Fruit fly (Drosophila melanogaster): ENCODE measurements around the gene Gba1b.

The Gba1b gene

dm6 chr3R:23729632-23730471 is 25.2 kb downstream of the Gba1b start:
- TF ChIP-seq Bgb (GFP tag; IDR thresholded peaks at IDR 0.05; ENCODE audit: partially characterized antibody) = peak; percentile 79
- TF ChIP-seq schlank (tag; optimal IDR thresholded peaks at IDR 0.05) = no peak
- TF ChIP-seq HLH4C (GFP tag; IDR thresholded peaks at IDR 0.05; ENCODE audit: partially characterized antibody) = peak; percentile 64
- no peak for TF ChIP-seq luna (GFP tag; optimal IDR thresholded peaks at IDR 0.05)
- TF ChIP-seq CG2202 (tag; optimal IDR thresholded peaks at IDR 0.05) = peak; percentile 21
- peak; percentile 58 for TF ChIP-seq CG8290 (GFP tag; optimal IDR thresholded peaks at IDR 0.05)
- peak in 1 of 2 experiments; percentile 58 for TF ChIP-seq CG8290 (tag; optimal IDR thresholded peaks at IDR 0.05)
- peak; percentile 40; the same call in 1 of the 3 replicates for TF ChIP-seq gce (GFP tag; IDR thresholded peaks at IDR 0.05)
- TF ChIP-seq CG42726 (GFP tag; IDR thresholded peaks at IDR 0.05; ENCODE audit: partially characterized antibody) = peak; percentile 84
- TF ChIP-seq Hmr (GFP tag; optimal IDR thresholded peaks at IDR 0.05) = peak; percentile 32
- no peak for TF ChIP-seq Atf3 (GFP tag; optimal IDR thresholded peaks at IDR 0.05)
- no peak for TF ChIP-seq CG32772 (GFP tag; IDR thresholded peaks at IDR 0.05)
- TF ChIP-seq Elba2 (GFP tag; optimal IDR thresholded peaks at IDR 0.05) = no peak
- TF ChIP-seq mam (GFP tag; optimal IDR thresholded peaks at IDR 0.05) = no peak
- peak; percentile 60 for TF ChIP-seq sob (GFP tag; IDR thresholded peaks at IDR 0.05)
- TF ChIP-seq H15 (GFP tag; IDR thresholded peaks at IDR 0.05) = no peak
- no peak for TF ChIP-seq ac (GFP tag; optimal IDR thresholded peaks at IDR 0.05)
- no peak for TF ChIP-seq CG30020 (tag; optimal IDR thresholded peaks at IDR 0.05)
- TF ChIP-seq CG32532 (GFP tag; IDR thresholded peaks at IDR 0.05) = peak; percentile 33; the same call in 1 of the 2 replicates
- TF ChIP-seq CG12744 (GFP tag; optimal IDR thresholded peaks at IDR 0.05) = peak; percentile 7
- peak; percentile 75 for TF ChIP-seq Opbp (GFP tag; IDR thresholded peaks at IDR 0.05; ENCODE audit: partially characterized antibody)
- peak; percentile 99 for TF ChIP-seq chinmo (GFP tag; IDR thresholded peaks at IDR 0.05; ENCODE audit: partially characterized antibody)
- TF ChIP-seq sim (GFP tag; IDR thresholded peaks at IDR 0.05) = no peak
- TF ChIP-seq tll (GFP tag; optimal IDR thresholded peaks at IDR 0.05) = no peak
- TF ChIP-seq sd (tag; optimal IDR thresholded peaks at IDR 0.05) = peak; percentile 92
- TF ChIP-seq CG2678 (tag; optimal IDR thresholded peaks at IDR 0.05) = peak; percentile 33
- TF ChIP-seq stc (GFP tag; IDR thresholded peaks at IDR 0.05) = 0 out of 2 replicates have a peak, but pooled peaks have one; percentile 32
- TF ChIP-seq Max (GFP tag; optimal IDR thresholded peaks at IDR 0.05) = no peak
- no peak for TF ChIP-seq corto (GFP tag; optimal IDR thresholded peaks at IDR 0.05)
- no peak for TF ChIP-seq Atf-2 (GFP tag; optimal IDR thresholded peaks at IDR 0.05)
- TF ChIP-seq onecut (GFP tag; IDR thresholded peaks at IDR 0.05) = peak; percentile 19; the same call in 1 of the 2 replicates
- no peak for TF ChIP-seq h (optimal IDR thresholded peaks at IDR 0.05)
- TF ChIP-seq kni (GFP tag; optimal IDR thresholded peaks at IDR 0.05) = peak; percentile 65
- TF ChIP-seq hbn (GFP tag; IDR thresholded peaks at IDR 0.05; ENCODE audit: partially characterized antibody) = 0 out of 2 replicates have a peak, but pooled peaks have one; percentile 45
- peak; percentile 88; the same call in 2 of the 3 replicates for TF ChIP-seq CG6791 (GFP tag; IDR thresholded peaks at IDR 0.05; ENCODE audit: partially characterized antibody)
- TF ChIP-seq klu (GFP tag; IDR thresholded peaks at IDR 0.05) = peak; percentile 30; the same call in 1 of the 2 replicates
- TF ChIP-seq nau (GFP tag; optimal IDR thresholded peaks at IDR 0.05) = no peak
- peak; percentile 43 for TF ChIP-seq Deaf1 (tag; optimal IDR thresholded peaks at IDR 0.05)
- TF ChIP-seq MBD-R2 (GFP tag; IDR thresholded peaks at IDR 0.05) = no peak; the same call in 1 of the 2 replicates
- peak; percentile 65 for TF ChIP-seq nerfin-1 (tag; optimal IDR thresholded peaks at IDR 0.05)
- TF ChIP-seq toy (GFP tag; IDR thresholded peaks at IDR 0.05) = no peak
- TF ChIP-seq Dll (GFP tag; IDR thresholded peaks at IDR 0.05; ENCODE audit: partially characterized antibody) = 0 out of 4 replicates have a peak, but pooled peaks have one; percentile 33
- TF ChIP-seq CG9215 (GFP tag; IDR thresholded peaks at IDR 0.05) = no peak
- no peak for TF ChIP-seq CG7372 (GFP tag; IDR thresholded peaks at IDR 0.05)
- peak; percentile 88 for TF ChIP-seq sug (tag; optimal IDR thresholded peaks at IDR 0.05)
- peak; percentile 16 for TF ChIP-seq fd102C (GFP tag; optimal IDR thresholded peaks at IDR 0.05)
- TF ChIP-seq C15 (GFP tag; IDR thresholded peaks at IDR 0.05) = no peak
- peak; percentile 78 for TF ChIP-seq bbx (GFP tag; IDR thresholded peaks at IDR 0.05; ENCODE audit: partially characterized antibody)
